Worm (Caenorhabditis elegans) whole organism, young adult: ENCODE measurements around the gene ran-5.

Experiments
- F57C9.4 ChIP-seq: sonication (generic microtip); optimal IDR thresholded peaks from 2 replicates; lab custom pipeline; 2017; ENCODE audit warnings: mild to moderate bottlenecking, missing genetic modification characterization, missing compliant biosample characterization
- atf-7 ChIP-seq: sonication (generic microtip); optimal IDR thresholded peaks from 2 replicates; lab custom pipeline; 2017; ENCODE audit warnings: mild to moderate bottlenecking, missing genetic modification characterization, missing compliant biosample characterization

DNA sequence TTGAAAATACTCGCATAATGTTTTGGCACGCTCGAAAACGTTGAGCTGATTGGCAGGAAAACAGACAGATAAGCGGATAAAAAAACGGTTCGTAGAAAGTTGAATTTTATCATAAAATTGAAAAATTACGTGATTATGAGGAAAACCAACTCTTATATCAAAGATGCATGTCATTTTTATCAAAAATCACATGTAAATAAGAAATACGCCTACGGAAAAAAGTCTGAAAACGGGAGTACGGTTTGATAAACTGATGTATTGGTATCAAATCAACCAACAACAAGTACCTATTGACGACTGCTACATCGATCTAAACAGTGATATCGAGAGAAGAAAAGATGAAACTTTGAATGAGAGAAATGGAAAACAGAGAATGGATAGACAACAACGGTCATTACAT lies 22.3 kb upstream of the ran-5 start:
- no peak for TF ChIP-seq F57C9.4 (tag; lab: Kevin White, UChicago)
- TF ChIP-seq atf-7 (tag; lab: Kevin White, UChicago), result no peak
